Worm (Caenorhabditis elegans) whole organism, L4 larva: ENCODE data around the gene C03B1.10.

Experiments used
- F26F4.8 ChIP-seq: fragments of 200-800 bp; sonication (Bioruptor generic); conservative IDR thresholded peaks from 2 replicates; pipeline ENCODE4 v1.3.6; 2022; ENCODE audit warnings: missing genetic modification characterization, missing compliant biosample characterization
- F37D6.2 ChIP-seq: sonication (generic microtip); optimal IDR thresholded peaks from 2 replicates; lab custom pipeline; 2016; ENCODE audit warnings: mild to moderate bottlenecking, missing genetic modification characterization, missing compliant biosample characterization
- F49E8.2 ChIP-seq: sonication (generic microtip); optimal IDR thresholded peaks from 2 replicates; lab custom pipeline; 2016; ENCODE audit warnings: missing compliant biosample characterization, mild to moderate bottlenecking, missing genetic modification characterization, borderline replicate concordance
- ZK546.5 ChIP-seq, 2 experiments: sonication (generic microtip); optimal IDR thresholded peaks; 2 replicates each; lab custom pipeline; 2017; ENCODE audit warnings: missing biosample characterization in 2 of 2, missing genetic modification characterization in 2 of 2
- aha-1 ChIP-seq: fragments of 150-350 bp; peaks from one replicate; lab custom pipeline; 2014; ENCODE audit warnings: missing biosample characterization, missing genetic modification characterization
- arid-1 ChIP-seq: fragments of 200-800 bp; sonication (Bioruptor generic); conservative IDR thresholded peaks from 2 replicates; pipeline ENCODE4 v1.3.6; 2022; ENCODE audit warnings: missing genetic modification reagents, missing genetic modification characterization, missing compliant biosample characterization
- ctbp-1 ChIP-seq: fragments of 200-800 bp; sonication (Bioruptor generic); IDR thresholded peaks from 2 replicates; pipeline ENCODE4 v1.3.6; 2022; ENCODE audit warnings: missing genetic modification reagents, missing genetic modification characterization, missing compliant biosample characterization
- dmd-6 ChIP-seq: fragments of 200-800 bp; sonication (Bioruptor generic); IDR thresholded peaks from 2 replicates; pipeline ENCODE4 v1.3.6; 2022; ENCODE audit warnings: missing genetic modification reagents, missing genetic modification characterization, missing compliant biosample characterization
- dmd-8 ChIP-seq: fragments of 200-800 bp; sonication (Bioruptor generic); IDR thresholded peaks from 2 replicates; pipeline ENCODE4 v1.3.6; 2022; ENCODE audit warnings: missing genetic modification characterization, missing compliant biosample characterization
- dpl-1 ChIP-seq: fragments of 150-350 bp; optimal IDR thresholded peaks from 2 replicates; lab custom pipeline; 2014; ENCODE audit warnings: missing biosample characterization, missing genetic modification reagents, missing genetic modification characterization
- egl-27 ChIP-seq: sonication (generic microtip); optimal IDR thresholded peaks from 3 replicates; lab custom pipeline; 2017; ENCODE audit warnings: missing biosample characterization, missing genetic modification reagents, missing genetic modification characterization
- egl-43 ChIP-seq: fragments of 200-800 bp; sonication (Bioruptor generic); IDR thresholded peaks from 2 replicates; pipeline ENCODE4 v1.3.6; 2022; ENCODE audit warnings: missing genetic modification reagents, missing genetic modification characterization, missing compliant biosample characterization
- hlh-30 ChIP-seq: sonication (generic microtip); optimal IDR thresholded peaks from 2 replicates; lab custom pipeline; 2017; ENCODE audit warnings: antibody characterized with exemption, mild to moderate bottlenecking, missing genetic modification characterization, missing compliant biosample characterization; ENCODE audit not compliant: insufficient read depth
- hmg-1.1 ChIP-seq: fragments of 200-800 bp; sonication (Bioruptor generic); IDR thresholded peaks from 2 replicates; pipeline ENCODE4 v1.3.6; 2022; ENCODE audit warnings: missing genetic modification reagents, missing genetic modification characterization, missing compliant biosample characterization
- lin-15B ChIP-seq: fragments of 150-350 bp; sonication (generic microtip); optimal IDR thresholded peaks from 3 replicates; lab custom pipeline; 2014; ENCODE audit warnings: missing biosample characterization, missing genetic modification characterization
- lin-29 ChIP-seq: fragments of 200-800 bp; sonication (Bioruptor generic); IDR thresholded peaks from 2 replicates; pipeline ENCODE4 v1.3.6; 2022; ENCODE audit warnings: missing genetic modification reagents, missing genetic modification characterization, missing compliant biosample characterization
- lsy-2 ChIP-seq, 2 experiments: fragments of 150-350 bp in 1 of 2; sonication (generic microtip) in 1 of 2; optimal IDR thresholded peaks; 2 replicates each; lab custom pipeline; 2014 to 2017; ENCODE audit warnings: missing biosample characterization in 2 of 2, missing genetic modification characterization in 2 of 2
- madf-9 ChIP-seq: fragments of 200-800 bp; sonication (Bioruptor generic); conservative IDR thresholded peaks from 2 replicates; pipeline ENCODE4 v1.3.6; 2022; ENCODE audit warnings: missing genetic modification reagents, missing genetic modification characterization, missing compliant biosample characterization
- mep-1 ChIP-seq: fragments of 150-350 bp; sonication (generic microtip); optimal IDR thresholded peaks from 3 replicates; lab custom pipeline; 2014; ENCODE audit warnings: missing biosample characterization, missing genetic modification characterization
- mes-2 ChIP-seq: sonication (generic microtip); optimal IDR thresholded peaks from 2 replicates; lab custom pipeline; 2016; ENCODE audit warnings: missing genotype, mild to moderate bottlenecking, missing genetic modification characterization, missing compliant biosample characterization; ENCODE audit not compliant: poor library complexity, severe bottlenecking
- mxl-2 ChIP-seq: fragments of 200-800 bp; sonication (Bioruptor generic); conservative IDR thresholded peaks from 2 replicates; pipeline ENCODE4 v1.3.6; 2022; ENCODE audit warnings: missing genetic modification reagents, missing genetic modification characterization, missing compliant biosample characterization
- nhr-11 ChIP-seq: fragments of 150-350 bp; optimal IDR thresholded peaks from 2 replicates; lab custom pipeline; 2014; ENCODE audit warnings: missing biosample characterization, missing genetic modification characterization
- nhr-25 ChIP-seq: sonication (generic microtip); optimal IDR thresholded peaks from 2 replicates; lab custom pipeline; 2017; ENCODE audit warnings: missing genetic modification characterization, mild to moderate bottlenecking, missing compliant biosample characterization, antibody characterized with exemption, moderate library complexity, borderline replicate concordance; ENCODE audit not compliant: insufficient read depth
- nhr-28 ChIP-seq: fragments of 150-350 bp; optimal IDR thresholded peaks from 2 replicates; lab custom pipeline; 2014; ENCODE audit warnings: missing biosample characterization, missing genetic modification characterization
- nhr-42 ChIP-seq: fragments of 200-800 bp; sonication (Bioruptor generic); IDR thresholded peaks from 2 replicates; pipeline ENCODE4 v1.3.6; 2022; ENCODE audit warnings: missing genetic modification characterization, missing compliant biosample characterization
- nhr-48 ChIP-seq: sonication (generic microtip); optimal IDR thresholded peaks from 2 replicates; lab custom pipeline; 2016; ENCODE audit warnings: mild to moderate bottlenecking, missing genetic modification characterization, missing compliant biosample characterization
- nhr-6 ChIP-seq: fragments of 150-350 bp; optimal IDR thresholded peaks from 2 replicates; lab custom pipeline; 2014; ENCODE audit warnings: missing biosample characterization, missing genetic modification characterization
- pha-4 ChIP-seq, 2 experiments: fragments of 150-350 bp in 1 of 2; fragments of 200-800 bp in 1 of 2; sonication (Bioruptor generic) in 1 of 2; IDR thresholded peaks in 1 of 2; optimal IDR thresholded peaks in 1 of 2; 2 replicates each; pipeline versions ENCODE4 v1.3.6 to Lab custom; 2014 to 2022; ENCODE audit warnings: missing genetic modification characterization in 2 of 2, missing genetic modification reagents in 2 of 2, missing biosample characterization in 1 of 2, missing compliant biosample characterization in 1 of 2
- php-3 ChIP-seq: fragments of 200-800 bp; sonication (Bioruptor generic); IDR thresholded peaks from 2 replicates; pipeline ENCODE4 v1.3.6; 2022; ENCODE audit warnings: missing genetic modification reagents, missing genetic modification characterization, missing compliant biosample characterization
- rbr-2 ChIP-seq: sonication (generic microtip); optimal IDR thresholded peaks from 2 replicates; lab custom pipeline; 2016; ENCODE audit warnings: missing genotype, missing genetic modification characterization, missing compliant biosample characterization
- set-16 ChIP-seq: fragments of 200-800 bp; sonication (Bioruptor generic); IDR thresholded peaks from 2 replicates; pipeline ENCODE4 v1.3.6; 2022; ENCODE audit warnings: missing genetic modification reagents, missing genetic modification characterization, missing compliant biosample characterization
- skn-1 ChIP-seq: fragments of 150-350 bp; optimal IDR thresholded peaks from 2 replicates; lab custom pipeline; 2014; ENCODE audit warnings: missing biosample characterization, missing genetic modification characterization
- snpc-1.2 ChIP-seq: fragments of 200-800 bp; sonication (Bioruptor generic); IDR thresholded peaks from 2 replicates; pipeline ENCODE4 v1.3.6; 2022; ENCODE audit warnings: missing genetic modification reagents, missing genetic modification characterization, missing compliant biosample characterization
- zfp-3 ChIP-seq: fragments of 200-800 bp; sonication (Bioruptor generic); conservative IDR thresholded peaks from 2 replicates; pipeline ENCODE4 v1.3.6; 2022; ENCODE audit warnings: missing genetic modification reagents, missing genetic modification characterization, missing compliant biosample characterization

C03B1.10 gene

DNA sequence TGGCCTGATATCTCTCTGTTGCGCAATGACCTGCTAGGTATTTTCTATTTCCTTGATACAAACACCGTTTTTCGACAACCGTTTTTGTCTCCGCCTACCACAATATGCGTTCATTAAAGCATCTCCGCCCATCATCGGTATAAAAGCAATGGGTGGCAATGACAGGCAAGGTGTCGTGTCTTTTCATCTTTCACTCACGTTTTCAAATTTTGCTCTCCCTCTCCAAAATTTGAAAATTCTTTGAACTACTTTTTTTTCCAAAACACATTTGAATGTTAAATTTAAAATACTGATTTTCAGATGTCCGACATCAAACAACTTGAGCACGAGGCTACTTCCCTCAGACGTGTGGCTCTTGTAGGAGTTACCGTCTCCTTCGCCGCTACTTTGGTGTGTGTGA is 28.8 kb downstream of the C03B1.10 start, which contains the start of gene col-169:
Gene col-169, plus strand, starts transcription at position 301 of the 400 bp plus-strand sequence.
- no peak for TF ChIP-seq dmd-6 (GFP tag; lab: Robert Waterston, UW)
- no peak for TF ChIP-seq lin-15B (tag; lab: Kevin White, UChicago)
- TF ChIP-seq aha-1 (tag; lab: Kevin White, UChicago) = peak; percentile 84
- TF ChIP-seq dmd-8 (GFP tag; lab: Robert Waterston, UW) = no peak
- no peak for TF ChIP-seq lin-29 (GFP tag; lab: Robert Waterston, UW)
- no peak for TF ChIP-seq rbr-2
- no peak for TF ChIP-seq nhr-11 (tag; lab: Kevin White, UChicago)
- no peak for TF ChIP-seq zfp-3
- TF ChIP-seq, all 104 proteins: peak for 1

DNA sequence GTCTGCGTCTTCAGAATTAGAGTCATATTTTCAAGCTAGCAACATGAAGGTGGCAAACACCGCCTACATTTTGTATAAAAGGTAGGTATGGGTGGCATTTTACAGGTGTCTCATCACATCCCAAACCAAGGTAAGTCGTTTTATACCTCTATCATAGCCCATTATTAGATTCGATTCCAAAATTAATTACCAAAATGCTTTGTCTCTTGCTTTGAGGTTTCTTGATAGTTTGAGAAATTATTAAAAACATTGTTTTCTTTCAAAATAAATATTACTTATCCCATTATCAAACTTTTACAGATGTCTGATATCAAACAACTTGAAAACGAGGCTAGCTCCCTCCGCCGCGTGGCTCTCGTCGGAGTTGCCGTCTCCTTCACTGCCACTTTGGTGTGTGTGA is 31.6 kb downstream of the C03B1.10 start, which contains the start of gene col-168:
Gene col-168, plus strand, starts transcription at position 301 of the 400 bp plus-strand sequence.
- TF ChIP-seq nhr-48 (tag; lab: Kevin White, UChicago) (no peak), F49E8.2 (tag; lab: Kevin White, UChicago) (no peak), pha-4 (GFP tag; IDR thresholded peaks at IDR 0.05; lab: Robert Waterston, UW) (no peak), pha-4 (tag; optimal IDR thresholded peaks at IDR 0.05; lab: Kevin White, UChicago) (no peak), mxl-2 (GFP tag; lab: Robert Waterston, UW) (no peak), dmd-6 (GFP tag; lab: Robert Waterston, UW) (no peak), hmg-1.1 (GFP tag; lab: Robert Waterston, UW) (no peak), egl-43 (no peak), lsy-2 (tag; optimal IDR thresholded peaks at IDR 0.05; lab: Kevin White, UChicago) (no peak), nhr-42 (GFP tag; lab: Robert Waterston, UW) (no peak), madf-9 (GFP tag; lab: Robert Waterston, UW) (no peak), dpl-1 (GFP tag; lab: Kevin White, UChicago) (no peak), F37D6.2 (tag; lab: Kevin White, UChicago) (no peak), ZK546.5 (tag; optimal IDR thresholded peaks at IDR 0.05; lab: Kevin White, UChicago) (no peak), egl-27 (tag; lab: Kevin White, UChicago) (no peak), php-3 (no peak), arid-1 (no peak), snpc-1.2 (GFP tag; lab: Robert Waterston, UW) (no peak), ctbp-1 (GFP tag; lab: Robert Waterston, UW) (no peak), skn-1 (tag; lab: Kevin White, UChicago) (no peak), F26F4.8 (GFP tag; lab: Robert Waterston, UW) (no peak)

DNA sequence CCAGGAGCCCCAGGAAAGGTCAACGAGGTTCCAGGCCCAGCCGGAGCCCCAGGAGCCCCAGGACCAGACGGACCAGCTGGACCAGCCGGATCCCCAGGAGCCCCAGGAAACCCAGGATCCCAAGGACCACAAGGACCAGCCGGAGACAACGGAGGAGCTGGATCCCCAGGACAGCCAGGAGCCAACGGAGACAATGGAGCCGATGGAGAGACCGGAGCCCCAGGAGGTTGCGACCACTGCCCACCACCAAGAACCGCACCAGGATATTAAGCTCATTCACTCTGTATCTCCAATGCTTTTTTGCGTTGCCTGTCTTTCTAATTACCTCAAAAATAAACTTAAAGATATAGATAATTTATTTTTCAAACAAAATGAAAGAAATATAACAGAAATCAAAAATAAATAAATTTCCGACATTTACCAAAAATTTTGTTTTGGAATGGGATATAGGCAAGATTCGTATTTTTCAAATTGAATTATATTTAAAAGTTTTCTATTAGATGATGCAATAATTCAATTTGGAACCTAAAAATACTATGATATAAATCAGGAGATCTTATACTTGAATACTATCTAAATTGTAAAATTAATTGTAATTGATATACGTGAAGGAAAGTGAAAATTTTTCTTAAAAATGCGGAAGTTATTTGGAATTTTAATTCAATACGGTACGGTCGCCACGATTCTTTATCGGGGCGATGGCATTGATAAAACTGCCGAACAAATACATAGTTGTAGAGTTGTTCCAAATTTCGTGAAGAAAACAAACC is 33.4 kb downstream of the C03B1.10 start:
- TF ChIP-seq nhr-25 = peak; percentile 33
- TF ChIP-seq set-16 (GFP tag; lab: Robert Waterston, UW) = peak; percentile 74
- TF ChIP-seq hlh-30 (tag; lab: Kevin White, UChicago) = peak; percentile 3

DNA sequence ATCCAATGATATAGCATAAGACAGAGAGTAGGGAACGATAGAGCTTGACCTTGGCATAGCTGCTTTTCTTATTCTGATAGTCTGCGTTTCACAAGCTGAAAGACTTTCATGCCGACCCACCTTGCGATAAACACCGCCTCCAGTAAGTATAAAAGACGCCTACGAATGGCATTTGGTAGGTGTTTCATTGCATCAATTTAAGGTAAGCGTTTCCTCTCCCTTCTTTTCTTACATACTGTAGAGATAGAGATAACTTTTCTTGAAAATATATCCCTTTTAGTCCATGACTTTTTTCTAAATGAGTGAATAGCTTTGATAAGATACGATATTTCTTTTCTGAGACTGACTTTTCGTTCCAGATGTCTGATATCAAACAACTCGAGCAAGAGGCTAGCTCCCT is 34.5 kb downstream of the C03B1.10 start, which contains the start of gene col-167:
Gene col-167, plus strand, starts transcription at position 360 of the 400 bp plus-strand sequence.
- TF ChIP-seq mes-2 (tag; lab: Kevin White, UChicago) = no peak
- peak; percentile 24 for TF ChIP-seq mep-1
- TF ChIP-seq nhr-28 (tag; lab: Kevin White, UChicago) = peak; percentile 25
- peak; percentile 7 for TF ChIP-seq nhr-6 (tag; lab: Kevin White, UChicago)
- TF ChIP-seq, all 104 proteins: peak for 3
